Worm (Caenorhabditis elegans) whole organism, L4 larva: ENCODE measurements around the gene C15H9.9.

Experiments used
- D1046.2 ChIP-seq: fragments of 200-800 bp; sonication (Bioruptor generic); IDR thresholded peaks from 2 replicates; pipeline ENCODE4 v1.3.6; 2022; ENCODE audit warnings: missing genetic modification characterization, missing compliant biosample characterization
- F44E2.7 ChIP-seq: fragments of 200-800 bp; sonication (Bioruptor generic); IDR thresholded peaks from 2 replicates; pipeline ENCODE4 v2.1.2; 2022; ENCODE audit warnings: missing genetic modification characterization, missing compliant biosample characterization
- Y105C5A.15 ChIP-seq: fragments of 200-800 bp; sonication (Bioruptor generic); IDR thresholded peaks from 2 replicates; pipeline ENCODE4 v1.3.6; 2022; ENCODE audit warnings: missing genetic modification characterization, missing compliant biosample characterization
- ceh-82 ChIP-seq: sonication (generic microtip); optimal IDR thresholded peaks from 2 replicates; lab custom pipeline; 2017; ENCODE audit warnings: missing biosample characterization, missing genetic modification characterization
- dmd-9 ChIP-seq: fragments of 200-800 bp; sonication (Bioruptor generic); IDR thresholded peaks from 2 replicates; pipeline ENCODE4 v1.3.6; 2022; ENCODE audit warnings: missing genetic modification reagents, missing genetic modification characterization, missing compliant biosample characterization
- nhr-28 ChIP-seq: fragments of 150-350 bp; optimal IDR thresholded peaks from 2 replicates; lab custom pipeline; 2014; ENCODE audit warnings: missing biosample characterization, missing genetic modification characterization
- nhr-77 ChIP-seq: fragments of 150-350 bp; optimal IDR thresholded peaks from 2 replicates; lab custom pipeline; 2014; ENCODE audit warnings: missing biosample characterization, missing genetic modification characterization
- saeg-2 ChIP-seq: fragments of 200-800 bp; sonication (Bioruptor generic); IDR thresholded peaks from 2 replicates; pipeline ENCODE4 v1.3.6; 2022; ENCODE audit warnings: missing genetic modification reagents, missing genetic modification characterization, missing compliant biosample characterization

ce11 chrX:6084439-6084838, 43.6 kb downstream of the C15H9.9 start, which contains the start of gene C45B2.2:
- TF ChIP-seq dmd-9 (no peak), ceh-82 (no peak), Y105C5A.15 (no peak), nhr-77 (tag; lab: Kevin White, UChicago) (no peak), saeg-2 (GFP tag; lab: Robert Waterston, UW) (no peak), D1046.2 (GFP tag; lab: Robert Waterston, UW) (no peak), F44E2.7 (no peak), nhr-28 (tag; lab: Kevin White, UChicago) (no peak)
